Fruit fly (Drosophila melanogaster) whole organism, wandering third instar larva: ENCODE results near the gene Wnt5.

ENCODE experiments used
- Abd-B ChIP-seq: fragments of >200 bp; optimal IDR thresholded peaks from 2 replicates; lab custom pipeline; 2017; ENCODE audit warnings: missing biosample characterization, missing genetic modification characterization
- CG32264 ChIP-seq: fragments of 200-800 bp; sonication (Bioruptor generic); optimal IDR thresholded peaks from 2 replicates; lab custom pipeline; 2016; ENCODE audit warnings: missing biosample characterization, missing genetic modification characterization
- CG9705 ChIP-seq: fragments of 200-800 bp; sonication (Bioruptor generic); optimal IDR thresholded peaks from 2 replicates; lab custom pipeline; 2018; ENCODE audit warnings: missing biosample characterization, mild to moderate bottlenecking, missing genetic modification characterization
- CrebA ChIP-seq: fragments of 200-800 bp; sonication (Bioruptor generic); optimal IDR thresholded peaks from 2 replicates; lab custom pipeline; 2016; ENCODE audit warnings: missing biosample characterization, mild to moderate bottlenecking, missing genetic modification characterization, borderline replicate concordance
- Dfd ChIP-seq: fragments of >200 bp; optimal IDR thresholded peaks from 2 replicates; lab custom pipeline; 2017; ENCODE audit warnings: missing biosample characterization, missing genetic modification characterization
- Dif ChIP-seq: fragments of 200-275, 200-300 bp; sonication (Bioruptor generic); optimal IDR thresholded peaks from 2 replicates; lab custom pipeline; 2018; ENCODE audit warnings: missing biosample characterization, missing genetic modification characterization; ENCODE audit not compliant: partially characterized antibody
- GATAd ChIP-seq: sonication (Bioruptor generic); optimal IDR thresholded peaks from 2 replicates; lab custom pipeline; 2016; ENCODE audit warnings: missing biosample characterization, missing genetic modification characterization
- HLH106 ChIP-seq: fragments of 200-800 bp; optimal IDR thresholded peaks from 3 replicates; lab custom pipeline; 2019; ENCODE audit warnings: missing biosample characterization, mild to moderate bottlenecking, missing genetic modification characterization, moderate library complexity
- Hnf4 ChIP-seq: fragments of 200-800 bp; sonication (Bioruptor generic); optimal IDR thresholded peaks from 2 replicates; lab custom pipeline; 2016; ENCODE audit warnings: missing biosample characterization, mild to moderate bottlenecking, missing genetic modification characterization
- Hr78 ChIP-seq: fragments of >200 bp; optimal IDR thresholded peaks from 2 replicates; lab custom pipeline; 2017; ENCODE audit warnings: missing biosample characterization, missing genetic modification characterization
- Jra ChIP-seq: sonication (Bioruptor generic); optimal IDR thresholded peaks from 2 replicates; lab custom pipeline; 2016; ENCODE audit warnings: missing biosample characterization, missing genetic modification characterization
- Mio ChIP-seq: sonication (Bioruptor generic); optimal IDR thresholded peaks from 2 replicates; lab custom pipeline; 2016; ENCODE audit warnings: missing biosample characterization, missing genetic modification characterization
- Myc ChIP-seq: fragments of >200 bp; optimal IDR thresholded peaks from 2 replicates; lab custom pipeline; 2017
- N ChIP-seq: fragments of >200 bp; optimal IDR thresholded peaks from 2 replicates; lab custom pipeline; 2018; ENCODE audit warnings: missing biosample characterization, missing external identifiers, missing genetic modification characterization
- OdsH ChIP-seq: fragments of 200-800 bp; sonication (Bioruptor generic); optimal IDR thresholded peaks from 2 replicates; lab custom pipeline; 2016; ENCODE audit warnings: missing biosample characterization, mild to moderate bottlenecking, missing genetic modification characterization
- Rel ChIP-seq, 2 experiments: fragments of 200-800 bp; sonication (Bioruptor generic) in 1 of 2; optimal IDR thresholded peaks; 2 replicates in 1 of 2; 3 replicates in 1 of 2; lab custom pipeline; 2016 to 2019; ENCODE audit warnings: mild to moderate bottlenecking in 2 of 2, missing biosample characterization in 2 of 2, missing genetic modification characterization in 2 of 2, moderate library complexity in 1 of 2
- Sp1 ChIP-seq: fragments of 200-800 bp; sonication (Bioruptor generic); optimal IDR thresholded peaks from 3 replicates; lab custom pipeline; 2019; ENCODE audit warnings: missing biosample characterization, mild to moderate bottlenecking, missing genetic modification characterization, moderate library complexity
- Vsx2 ChIP-seq: fragments of 200-300, 225-300 bp; sonication (Bioruptor generic); optimal IDR thresholded peaks from 2 replicates; lab custom pipeline; 2018; ENCODE audit warnings: missing biosample characterization, missing genetic modification characterization; ENCODE audit not compliant: partially characterized antibody
- br ChIP-seq: fragments of 200-800 bp; sonication (Bioruptor generic); optimal IDR thresholded peaks from 2 replicates; lab custom pipeline; 2016; ENCODE audit warnings: missing biosample characterization, missing genetic modification characterization
- dl ChIP-seq, 2 experiments: fragments of 175-275, 200-275 bp in 1 of 2; fragments of 200-275 bp in 1 of 2; sonication (Bioruptor generic); optimal IDR thresholded peaks; lab custom pipeline; 2018; ENCODE audit warnings: mild to moderate bottlenecking in 2 of 2, missing biosample characterization in 2 of 2, missing genetic modification characterization in 2 of 2, moderate library complexity in 2 of 2; ENCODE audit not compliant: partially characterized antibody in 2 of 2, insufficient read depth in 1 of 2
- dmrt93B ChIP-seq: fragments of 200-800 bp; sonication (Bioruptor generic); optimal IDR thresholded peaks from 2 replicates; lab custom pipeline; 2018; ENCODE audit warnings: missing biosample characterization, mild to moderate bottlenecking, missing genetic modification characterization
- dsf ChIP-seq: sonication (Bioruptor generic); optimal IDR thresholded peaks from 2 replicates; lab custom pipeline; 2016; ENCODE audit warnings: missing biosample characterization, missing genetic modification characterization, borderline replicate concordance
- ey ChIP-seq: fragments of 200-800 bp; sonication (Bioruptor generic); optimal IDR thresholded peaks from 2 replicates; lab custom pipeline; 2016; ENCODE audit warnings: missing biosample characterization, missing genetic modification characterization
- foxo ChIP-seq, 2 experiments: fragments of 200-800 bp; sonication (Bioruptor generic); optimal IDR thresholded peaks; 2 replicates in 1 of 2; 3 replicates in 1 of 2; lab custom pipeline; 2016 to 2017; ENCODE audit warnings: missing biosample characterization in 2 of 2, missing genetic modification characterization in 2 of 2
- fru ChIP-seq: fragments of 200-800 bp; sonication (Bioruptor generic); optimal IDR thresholded peaks from 3 replicates; lab custom pipeline; 2016; ENCODE audit warnings: missing biosample characterization, mild to moderate bottlenecking, missing genetic modification characterization
- h ChIP-seq: fragments of 200-800 bp; sonication (Bioruptor generic); optimal IDR thresholded peaks from 3 replicates; lab custom pipeline; 2016; ENCODE audit warnings: missing biosample characterization, mild to moderate bottlenecking, missing genetic modification characterization
- jim ChIP-seq: fragments of 175-275, 200-325 bp; sonication (Bioruptor generic); optimal IDR thresholded peaks from 2 replicates; lab custom pipeline; 2016; ENCODE audit warnings: missing biosample characterization, mild to moderate bottlenecking, missing genetic modification characterization
- lola ChIP-seq: fragments of >200 bp; optimal IDR thresholded peaks from 2 replicates; lab custom pipeline; 2017; ENCODE audit warnings: missing biosample characterization, missing genetic modification characterization
- pan ChIP-seq: fragments of >200 bp; optimal IDR thresholded peaks from 2 replicates; lab custom pipeline; 2017
- psq ChIP-seq: fragments of 200-800 bp; sonication (Bioruptor generic); optimal IDR thresholded peaks from 3 replicates; lab custom pipeline; 2017; ENCODE audit warnings: missing biosample characterization, mild to moderate bottlenecking, missing genetic modification characterization, moderate library complexity
- rgr ChIP-seq: fragments of 200-800 bp; sonication (Bioruptor generic); optimal IDR thresholded peaks from 3 replicates; lab custom pipeline; 2016; ENCODE audit warnings: missing biosample characterization, mild to moderate bottlenecking, missing genetic modification characterization
- sage ChIP-seq: fragments of 200-800 bp; sonication (Bioruptor generic); optimal IDR thresholded peaks from 2 replicates; lab custom pipeline; 2016; ENCODE audit warnings: missing biosample characterization, mild to moderate bottlenecking, missing genetic modification characterization
- sv ChIP-seq: fragments of 200-800 bp; sonication (Bioruptor generic); optimal IDR thresholded peaks from 3 replicates; lab custom pipeline; 2016; ENCODE audit warnings: missing biosample characterization, missing genetic modification characterization
- tai ChIP-seq: sonication (Bioruptor generic); optimal IDR thresholded peaks from 2 replicates; lab custom pipeline; 2016; ENCODE audit warnings: missing biosample characterization, missing genetic modification characterization
- usp ChIP-seq: fragments of >200 bp; optimal IDR thresholded peaks from 2 replicates; lab custom pipeline; 2017; ENCODE audit warnings: missing biosample characterization, missing genetic modification characterization
- woc ChIP-seq: sonication (Bioruptor generic); optimal IDR thresholded peaks from 2 replicates; lab custom pipeline; 2016; ENCODE audit warnings: missing biosample characterization, mild to moderate bottlenecking, missing genetic modification characterization

The Wnt5 gene

DNA sequence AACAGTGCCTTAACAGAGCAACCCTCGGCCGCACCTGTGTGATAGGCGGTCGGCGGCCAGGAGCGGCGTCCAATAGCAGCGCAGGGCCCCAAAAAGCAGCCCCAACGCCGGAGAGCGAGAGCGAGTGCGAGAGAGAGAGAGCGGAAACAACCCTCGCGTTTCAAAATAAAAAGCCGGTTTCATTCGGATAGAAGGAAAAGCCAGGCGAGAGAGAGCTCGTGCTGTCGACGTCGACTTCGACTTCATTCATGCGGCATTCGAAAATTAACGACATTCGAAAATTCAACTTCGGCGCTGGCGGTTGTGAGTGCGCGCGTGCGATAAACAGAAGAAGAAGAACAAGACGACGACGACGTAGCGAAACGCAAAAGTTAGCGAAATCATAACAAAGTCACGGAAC, 29.2 kb upstream of the Wnt5 start:
- TF ChIP-seq sv (GFP tag; lab: Kevin White, UChicago) (no peak), Dfd (GFP tag; lab: Kevin White, UChicago) (no peak), Vsx2 (GFP tag; lab: Kevin White, UChicago) (peak; percentile 50), h (GFP tag; lab: Kevin White, UChicago) (no peak), rgr (GFP tag; lab: Kevin White, UChicago) (no peak), CrebA (GFP tag; lab: Kevin White, UChicago) (no peak), dl (GFP tag; optimal IDR thresholded peaks at IDR 0.05; lab: Kevin White, UChicago; ENCODE audit: insufficient read depth in 1 of 2, partially characterized antibody in 2 of 2) (peak; percentile 63 to 72), Dif (peak; percentile 84), woc (GFP tag; lab: Kevin White, UChicago) (no peak), jim (GFP tag; lab: Kevin White, UChicago) (no peak)
- TF ChIP-seq, all 38 proteins: peak for 3

DNA sequence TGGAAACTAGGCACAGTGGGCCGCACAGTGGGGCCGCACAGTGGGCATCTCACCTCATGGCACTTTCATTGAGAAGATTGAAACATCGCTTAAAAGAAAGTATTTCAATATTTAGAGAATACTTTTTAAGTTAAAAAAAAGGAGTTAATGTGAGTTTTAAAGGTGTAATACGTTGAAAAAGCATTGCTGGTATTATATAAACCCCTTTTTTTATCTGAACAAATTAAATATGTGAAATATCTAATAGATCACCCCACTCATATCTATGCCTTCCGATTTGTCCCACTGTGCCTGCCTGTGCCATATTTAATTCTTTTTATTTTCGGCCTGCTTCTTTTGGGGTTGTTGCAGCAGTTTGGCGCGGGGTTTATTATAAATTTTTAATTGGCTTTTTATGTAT, 28.1 kb upstream of the Wnt5 start:
- no peak for TF ChIP-seq Dfd (GFP tag; lab: Kevin White, UChicago)
- TF ChIP-seq ey (GFP tag; lab: Kevin White, UChicago), result peak; percentile 32
- no peak for TF ChIP-seq CG9705
- no peak for TF ChIP-seq Hnf4 (GFP tag; lab: Kevin White, UChicago)
- TF ChIP-seq woc (GFP tag; lab: Kevin White, UChicago), result no peak
- TF ChIP-seq OdsH (GFP tag; lab: Kevin White, UChicago), result peak; percentile 20
- TF ChIP-seq Hr78 (GFP tag; lab: Kevin White, UChicago), result no peak
- TF ChIP-seq jim (GFP tag; lab: Kevin White, UChicago), result no peak
- peak; percentile 19 for TF ChIP-seq HLH106 (tag; lab: Kevin White, UChicago)
- TF ChIP-seq br (GFP tag; lab: Kevin White, UChicago), result no peak
- TF ChIP-seq h (GFP tag; lab: Kevin White, UChicago), result peak; percentile 15
- no peak for TF ChIP-seq N (GFP tag; lab: Kevin White, UChicago)
- TF ChIP-seq rgr (GFP tag; lab: Kevin White, UChicago), result peak; percentile 40
- TF ChIP-seq CG32264 (GFP tag; lab: Kevin White, UChicago), result no peak
- no peak for TF ChIP-seq dmrt93B (GFP tag; lab: Kevin White, UChicago)
- TF ChIP-seq psq (GFP tag; lab: Kevin White, UChicago), result peak; percentile 2
- TF ChIP-seq Jra (GFP tag; lab: Kevin White, UChicago), result no peak
- no peak for TF ChIP-seq sv (GFP tag; lab: Kevin White, UChicago)
- peak; percentile 31 for TF ChIP-seq fru (GFP tag; lab: Kevin White, UChicago)
- no peak for TF ChIP-seq tai (GFP tag; lab: Kevin White, UChicago)
- TF ChIP-seq sage, result no peak
- TF ChIP-seq dl (GFP tag; optimal IDR thresholded peaks at IDR 0.05; lab: Kevin White, UChicago; ENCODE audit: insufficient read depth in 1 of 2, partially characterized antibody in 2 of 2), result no peak
- TF ChIP-seq GATAd, result no peak
- TF ChIP-seq pan (lab: Kevin White, UChicago), result no peak
- TF ChIP-seq Myc, result no peak
- TF ChIP-seq CrebA (GFP tag; lab: Kevin White, UChicago), result no peak
- no peak for TF ChIP-seq Abd-B
- TF ChIP-seq Sp1, result peak; percentile 28
- TF ChIP-seq Dif, result no peak
- no peak for TF ChIP-seq lola
- TF ChIP-seq foxo (GFP tag; optimal IDR thresholded peaks at IDR 0.05; lab: Kevin White, UChicago), result peak in 1 of 2 experiments; percentile 31
- no peak for TF ChIP-seq dsf (GFP tag; lab: Kevin White, UChicago)
- TF ChIP-seq Rel (GFP tag; optimal IDR thresholded peaks at IDR 0.05; lab: Kevin White, UChicago), result no peak
- TF ChIP-seq Rel (tag; optimal IDR thresholded peaks at IDR 0.05; lab: Kevin White, UChicago), result no peak
- TF ChIP-seq Mio (GFP tag; lab: Kevin White, UChicago), result no peak

DNA sequence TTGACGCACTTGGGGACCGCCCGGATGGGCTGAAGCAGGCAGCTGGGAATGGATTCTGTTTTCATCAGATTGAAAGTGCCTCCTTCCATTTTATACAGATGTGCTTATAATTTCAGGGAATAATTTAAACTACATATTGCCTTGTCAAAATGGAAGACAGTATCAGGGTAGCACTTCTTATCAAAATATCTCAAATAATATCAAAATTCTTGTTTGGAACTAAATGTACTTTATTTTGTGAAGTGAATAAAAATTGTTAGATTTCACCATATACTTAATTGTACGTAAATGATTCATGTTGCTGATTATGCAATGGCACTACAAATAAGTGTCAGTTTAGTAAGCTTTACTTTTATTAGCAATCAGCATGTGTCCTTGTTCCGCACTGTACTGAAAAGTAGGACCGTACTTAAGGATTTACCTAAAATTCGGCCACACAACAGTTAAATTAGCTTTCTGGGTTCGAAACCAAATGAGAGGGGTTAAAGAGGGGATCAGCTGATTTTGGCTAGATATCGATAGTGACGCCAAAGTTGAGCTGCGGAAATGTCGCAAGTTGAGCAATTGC, 23.0 kb upstream of the Wnt5 start, which contains the start of the genes CG15042 and CG15047:
Gene CG15042 (minus strand): TSS at position 101 of the 568 bp plus-strand sequence.
Gene CG15047 (plus strand): TSS at position 518 of the 568 bp plus-strand sequence.
- TF ChIP-seq CrebA (GFP tag; lab: Kevin White, UChicago) (no peak), dsf (GFP tag; lab: Kevin White, UChicago) (no peak), usp (GFP tag; lab: Kevin White, UChicago) (no peak), ey (GFP tag; lab: Kevin White, UChicago) (no peak), sv (GFP tag; lab: Kevin White, UChicago) (no peak), GATAd (no peak), Jra (GFP tag; lab: Kevin White, UChicago) (no peak), rgr (GFP tag; lab: Kevin White, UChicago) (no peak)
